Fruit fly (Drosophila melanogaster) whole organism: ENCODE measurements around the gene Cpr62Bb.

Experiments
- CG8478 ChIP-seq: fragments of >200 bp; optimal IDR thresholded peaks from 2 replicates; lab custom pipeline; 2018; ENCODE audit warnings: inconsistent platforms
- Dll ChIP-seq: fragments of >200 bp; optimal IDR thresholded peaks from 2 replicates; lab custom pipeline; 2017
- pan ChIP-seq: fragments of >200 bp; optimal IDR thresholded peaks from 2 replicates; lab custom pipeline; 2017
- psq ChIP-seq: fragments of >200 bp; optimal IDR thresholded peaks from 2 replicates; lab custom pipeline; 2017
- usp ChIP-seq: fragments of >200 bp; optimal IDR thresholded peaks from 2 replicates; lab custom pipeline; 2017; ENCODE audit warnings: missing biosample characterization, missing genetic modification characterization, mixed read lengths

dm6 chr3L:1868841-1869240 lies 33.9 kb upstream of the Cpr62Bb start:
- TF ChIP-seq usp (GFP tag; lab: Kevin White, UChicago): no peak
- TF ChIP-seq psq (lab: Kevin White, UChicago): no peak
- TF ChIP-seq Dll: no peak
- no peak for TF ChIP-seq CG8478 (lab: Kevin White, UChicago)
- TF ChIP-seq pan (lab: Kevin White, UChicago): no peak
